Fruit fly (Drosophila melanogaster) Kc167 (cell line): ENCODE measurements around the gene CG7164.
"Not testable (repeated sequence)": the region's sequence is repeated elsewhere in the genome, so short reads cannot be mapped to it uniquely, and the experiment has no call there.

Source experiments
- psq ChIP-seq: fragments of >200 bp; optimal IDR thresholded peaks from 2 replicates; lab custom pipeline; 2017; ENCODE audit warnings: missing external identifiers
- ttk ChIP-seq: sonication (Bioruptor generic); optimal IDR thresholded peaks from 2 replicates; lab custom pipeline; 2017; ENCODE audit warnings: missing external identifiers

DNA sequence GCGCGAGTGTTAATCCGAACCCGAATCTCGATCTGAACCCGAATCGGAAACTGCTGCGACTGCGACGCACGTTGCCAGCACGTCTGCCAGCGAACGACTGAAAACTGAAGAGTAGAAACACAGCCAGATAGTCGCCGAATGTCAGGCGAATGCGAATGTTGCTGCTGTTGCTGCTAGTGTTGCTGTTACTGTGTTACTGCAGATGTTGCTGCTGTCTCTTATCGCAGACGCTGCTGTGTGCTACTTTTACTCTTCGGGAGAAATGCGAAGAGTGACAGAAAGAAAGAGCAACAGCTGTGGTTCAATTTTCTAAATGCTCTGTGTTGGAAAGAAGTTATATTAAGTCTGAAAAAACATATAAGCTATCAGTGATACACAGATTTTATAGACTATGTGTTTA is 48.7 kb upstream of the CG7164 start, which contains the start of gene CG13796:
- TF ChIP-seq ttk, psq (lab: Kevin White, UChicago): not testable (repeated sequence)
